Fruit fly (Drosophila melanogaster): ENCODE measurements around the gene CG14074.

- TF ChIP-seq pita (GFP tag; optimal IDR thresholded peaks at IDR 0.05) (no peak), Xbp1 (GFP tag; optimal IDR thresholded peaks at IDR 0.05) (no peak), CG31388 (GFP tag; optimal IDR thresholded peaks at IDR 0.05) (no peak), Sry-β (GFP tag; optimal IDR thresholded peaks at IDR 0.05) (no peak)
Measured at dm6 chr3L:18828318-18828717, 37.7 kb upstream of the CG14074 start.
